Worm (Caenorhabditis elegans) whole organism, dauer: Measurements from ENCODE around the gene C15B12.3.

Experiments used
- unc-62 ChIP-seq: sonication (generic microtip); optimal IDR thresholded peaks from 2 replicates; lab custom pipeline; 2017; ENCODE audit warnings: missing biosample characterization, missing genetic modification reagents, missing genetic modification characterization

C15B12.3 gene

DNA sequence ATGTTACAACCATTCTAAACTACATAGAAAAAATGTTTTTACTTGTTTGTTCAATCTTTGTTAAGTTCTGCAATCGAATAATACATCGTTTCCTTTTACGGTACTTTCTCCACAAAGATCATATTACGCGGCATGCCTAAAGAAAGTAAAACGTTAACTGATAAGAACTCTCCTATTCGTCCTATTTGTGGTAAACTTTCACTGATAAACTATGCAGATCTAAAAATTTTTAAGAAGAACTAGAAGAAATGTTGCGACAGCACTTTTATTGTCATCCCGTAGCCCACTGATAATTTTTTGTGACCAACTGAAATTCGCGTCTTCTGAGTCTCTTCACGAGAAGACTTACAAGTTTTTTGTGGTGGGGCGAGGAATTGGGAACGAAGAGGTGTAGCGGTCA, 40.2 kb downstream of the C15B12.3 start:
- TF ChIP-seq unc-62 (GFP tag; lab: Kevin White, UChicago) = no peak

DNA sequence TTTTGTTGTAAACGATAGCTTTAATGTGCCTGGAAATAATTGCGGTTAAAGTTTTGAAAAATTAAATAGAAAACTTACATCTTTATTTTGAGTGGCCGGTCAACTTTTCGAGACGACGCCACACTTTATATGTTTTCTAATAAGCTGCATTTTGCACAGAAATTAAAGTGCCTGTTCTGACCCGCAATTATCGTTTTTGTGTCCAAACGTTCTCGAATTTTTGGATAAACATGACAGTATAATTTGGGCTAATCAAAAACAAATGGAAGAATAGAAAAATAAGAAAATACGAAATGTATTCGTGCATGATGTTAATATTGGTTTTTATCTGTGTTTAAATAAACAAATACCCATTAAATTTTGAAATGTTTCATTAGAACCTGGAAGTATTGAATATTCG, 46.7 kb downstream of the C15B12.3 start, which contains the start of gene K10C2.12:
Gene K10C2.12 (minus strand): TSS at position 101 of the 400 bp plus-strand sequence.
- TF ChIP-seq unc-62 (GFP tag; lab: Kevin White, UChicago) = no peak

DNA sequence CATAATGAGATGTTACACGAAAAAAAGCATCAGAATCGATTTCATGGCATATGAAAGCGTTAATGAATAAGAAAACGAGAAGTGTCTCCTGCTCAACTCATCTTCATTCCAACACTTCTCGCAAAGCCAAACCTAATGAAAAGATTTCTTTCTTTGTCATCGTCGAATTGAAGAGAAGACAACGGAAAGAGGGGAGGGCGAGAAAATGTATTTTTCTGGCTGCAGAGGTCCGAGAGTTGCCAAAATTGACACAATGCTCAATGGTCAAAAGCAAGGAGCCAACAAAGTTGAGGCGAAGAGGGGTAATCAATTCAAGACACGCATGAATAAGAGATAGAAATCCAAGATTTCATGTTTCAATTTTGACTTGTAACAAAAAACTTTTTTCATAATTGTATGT, 48.2 kb downstream of the C15B12.3 start:
- TF ChIP-seq unc-62 (GFP tag; lab: Kevin White, UChicago) = no peak
